Worm (Caenorhabditis elegans) whole organism, L2 larva: Measurements from ENCODE around the gene disl-2.

Experiments used
- C34F6.9 ChIP-seq: fragments of 150-350 bp; optimal IDR thresholded peaks from 2 replicates; lab custom pipeline; 2014; ENCODE audit warnings: missing biosample characterization, missing genetic modification characterization
- F13H6.1 ChIP-seq: sonication (generic microtip); optimal IDR thresholded peaks from 2 replicates; lab custom pipeline; 2016; ENCODE audit warnings: missing genetic modification characterization, missing compliant biosample characterization
- R02D3.7 ChIP-seq: fragments of 150-350 bp; optimal IDR thresholded peaks from 2 replicates; lab custom pipeline; 2014; ENCODE audit warnings: missing biosample characterization, missing genetic modification characterization
- Y55F3AM.14 ChIP-seq: fragments of 200-800 bp; sonication (Bioruptor generic); optimal IDR thresholded peaks from 2 replicates; lab custom pipeline; 2018; ENCODE audit warnings: mild to moderate bottlenecking, missing genetic modification characterization, missing compliant biosample characterization
- alr-1 ChIP-seq: fragments of 150-350 bp; optimal IDR thresholded peaks from 2 replicates; lab custom pipeline; 2014; ENCODE audit warnings: missing biosample characterization, missing genetic modification characterization
- aly-2 ChIP-seq: fragments of 150-350 bp; optimal IDR thresholded peaks from 2 replicates; lab custom pipeline; 2014; ENCODE audit warnings: missing biosample characterization, missing genetic modification characterization
- ama-1 ChIP-seq: fragments of 150-350 bp; optimal IDR thresholded peaks from 2 replicates; lab custom pipeline; 2018; ENCODE audit warnings: inconsistent platforms
- blmp-1 ChIP-seq: sonication (generic microtip); optimal IDR thresholded peaks from 2 replicates; lab custom pipeline; 2017; ENCODE audit warnings: missing genetic modification characterization, mild to moderate bottlenecking, missing compliant biosample characterization, antibody characterized with exemption, moderate library complexity; ENCODE audit not compliant: insufficient read depth
- ceh-16 ChIP-seq: fragments of 150-350 bp; optimal IDR thresholded peaks from 2 replicates; lab custom pipeline; 2014; ENCODE audit warnings: missing biosample characterization, missing genetic modification characterization
- ceh-82 ChIP-seq: fragments of 150-350 bp; optimal IDR thresholded peaks from 2 replicates; lab custom pipeline; 2014; ENCODE audit warnings: missing biosample characterization, missing genetic modification characterization
- dmd-4 ChIP-seq: sonication (generic microtip); optimal IDR thresholded peaks from 2 replicates; lab custom pipeline; 2017; ENCODE audit warnings: missing biosample characterization, missing genetic modification characterization
- egl-27 ChIP-seq: sonication (generic microtip); optimal IDR thresholded peaks from 3 replicates; lab custom pipeline; 2017; ENCODE audit warnings: missing biosample characterization, missing genetic modification reagents, missing genetic modification characterization
- elt-1 ChIP-seq: fragments of 150-350 bp; optimal IDR thresholded peaks from 2 replicates; lab custom pipeline; 2014; ENCODE audit warnings: missing biosample characterization, missing genetic modification characterization
- gmeb-1 ChIP-seq: fragments of 150-350 bp; optimal IDR thresholded peaks from 2 replicates; lab custom pipeline; 2014; ENCODE audit warnings: missing biosample characterization, missing genetic modification characterization
- lin-11 ChIP-seq: fragments of 150-350 bp; sonication (generic microtip); optimal IDR thresholded peaks from 2 replicates; lab custom pipeline; 2014; ENCODE audit warnings: missing biosample characterization, missing genetic modification characterization, inconsistent platforms, mixed read lengths
- lin-13 ChIP-seq: fragments of 150-350 bp; optimal IDR thresholded peaks from 2 replicates; lab custom pipeline; 2014; ENCODE audit warnings: missing biosample characterization, missing genetic modification reagents, missing genetic modification characterization
- lsy-2 ChIP-seq, 2 experiments: fragments of 150-350 bp in 1 of 2; sonication (generic microtip) in 1 of 2; optimal IDR thresholded peaks; 2 replicates each; lab custom pipeline; 2014 to 2017; ENCODE audit warnings: missing biosample characterization in 2 of 2, missing genetic modification characterization in 2 of 2
- mab-5 ChIP-seq: fragments of 150-350 bp; optimal IDR thresholded peaks from 2 replicates; lab custom pipeline; 2014; ENCODE audit warnings: missing biosample characterization, missing genetic modification characterization
- mbf-1 ChIP-seq: sonication (generic microtip); optimal IDR thresholded peaks from 2 replicates; lab custom pipeline; 2017; ENCODE audit warnings: missing biosample characterization, missing genetic modification characterization
- mdl-1 ChIP-seq, 2 experiments: fragments of 150-350 bp in 1 of 2; sonication (generic microtip) in 1 of 2; optimal IDR thresholded peaks; 2 replicates each; lab custom pipeline; 2017; ENCODE audit warnings: missing biosample characterization in 2 of 2, missing genetic modification characterization in 2 of 2
- nhr-10 ChIP-seq: sonication (generic microtip); optimal IDR thresholded peaks from 2 replicates; lab custom pipeline; 2017; ENCODE audit warnings: missing biosample characterization, missing genetic modification characterization
- nhr-12 ChIP-seq: fragments of 150-350 bp; optimal IDR thresholded peaks from 2 replicates; lab custom pipeline; 2014; ENCODE audit warnings: missing biosample characterization, missing genetic modification characterization
- nhr-129 ChIP-seq: fragments of 150-350 bp; optimal IDR thresholded peaks from 2 replicates; lab custom pipeline; 2014; ENCODE audit warnings: missing biosample characterization, missing genetic modification characterization
- nhr-21 ChIP-seq: fragments of 150-350 bp; optimal IDR thresholded peaks from 2 replicates; lab custom pipeline; 2014; ENCODE audit warnings: missing biosample characterization, missing genetic modification characterization
- nhr-237 ChIP-seq: fragments of 150-350 bp; optimal IDR thresholded peaks from 2 replicates; lab custom pipeline; 2014; ENCODE audit warnings: missing biosample characterization, missing genetic modification characterization
- nhr-25 ChIP-seq: fragments of 150-350 bp; sonication (generic microtip); optimal IDR thresholded peaks from 3 replicates; lab custom pipeline; 2014; ENCODE audit warnings: missing biosample characterization, missing genetic modification characterization
- nhr-6 ChIP-seq: fragments of 150-350 bp; optimal IDR thresholded peaks from 2 replicates; lab custom pipeline; 2014; ENCODE audit warnings: missing biosample characterization, missing genetic modification characterization
- nhr-77 ChIP-seq: fragments of 150-350 bp; optimal IDR thresholded peaks from 2 replicates; lab custom pipeline; 2014; ENCODE audit warnings: missing biosample characterization, missing genetic modification characterization
- peb-1 ChIP-seq: fragments of 150-350 bp; optimal IDR thresholded peaks from 2 replicates; lab custom pipeline; 2014; ENCODE audit warnings: missing biosample characterization, missing genetic modification characterization
- sem-4 ChIP-seq: fragments of 150-350 bp; optimal IDR thresholded peaks from 2 replicates; lab custom pipeline; 2014; ENCODE audit warnings: missing biosample characterization, missing genetic modification reagents, missing genetic modification characterization
- sma-3 ChIP-seq: sonication (generic microtip); optimal IDR thresholded peaks from 2 replicates; lab custom pipeline; 2016; ENCODE audit warnings: missing genetic modification reagents, missing genetic modification characterization, missing compliant biosample characterization
- sma-9 ChIP-seq, 2 experiments: fragments of 150-350 bp in 1 of 2; sonication (generic microtip) in 1 of 2; optimal IDR thresholded peaks; 2 replicates each; lab custom pipeline; 2014 to 2016; ENCODE audit warnings: missing genetic modification characterization in 2 of 2, mild to moderate bottlenecking in 1 of 2, missing biosample characterization in 1 of 2, missing compliant biosample characterization in 1 of 2, missing genetic modification reagents in 1 of 2, moderate library complexity in 1 of 2
- snpc-4 ChIP-seq: fragments of 150-350 bp; optimal IDR thresholded peaks from 2 replicates; lab custom pipeline; 2014; ENCODE audit warnings: missing biosample characterization, missing genetic modification characterization
- unc-39 ChIP-seq: fragments of 150-350 bp; optimal IDR thresholded peaks from 2 replicates; lab custom pipeline; 2014; ENCODE audit warnings: missing biosample characterization, missing genetic modification characterization
- unc-62 ChIP-seq: fragments of 150-350 bp; optimal IDR thresholded peaks from 2 replicates; lab custom pipeline; 2014; ENCODE audit warnings: missing biosample characterization, missing genetic modification reagents, missing genetic modification characterization
- zag-1 ChIP-seq: fragments of 150-350 bp; optimal IDR thresholded peaks from 2 replicates; lab custom pipeline; 2014; ENCODE audit warnings: missing biosample characterization, missing genetic modification characterization
- ztf-1 ChIP-seq: fragments of 200-800 bp; sonication (Bioruptor generic); conservative IDR thresholded peaks from 2 replicates; pipeline ENCODE4 v1.3.6; 2022; ENCODE audit warnings: missing genetic modification characterization, missing compliant biosample characterization
- ztf-4 ChIP-seq: fragments of 150-350 bp; optimal IDR thresholded peaks from 2 replicates; lab custom pipeline; 2014; ENCODE audit warnings: missing biosample characterization, missing genetic modification characterization

Gene disl-2

ce11 chrIII:5407588-5407987 lies 35.4 kb upstream of the disl-2 start, which contains the start of gene W03A5.1:
Gene W03A5.1, plus strand, starts transcription at chrIII:5407888.
- TF ChIP-seq zag-1 (tag; lab: Kevin White, UChicago), result no peak
- no peak for TF ChIP-seq blmp-1
- no peak for TF ChIP-seq ama-1 (lab: Kevin White, UChicago)
- no peak for TF ChIP-seq lin-13
- TF ChIP-seq lsy-2 (tag; optimal IDR thresholded peaks at IDR 0.05; lab: Kevin White, UChicago), result no peak
- TF ChIP-seq elt-1, result no peak
- no peak for TF ChIP-seq ceh-82 (tag; lab: Kevin White, UChicago)
- TF ChIP-seq nhr-12, result no peak
- no peak for TF ChIP-seq nhr-25 (tag; lab: Kevin White, UChicago)
- no peak for TF ChIP-seq nhr-237
- TF ChIP-seq ztf-1 (GFP tag; lab: Robert Waterston, UW), result no peak
- TF ChIP-seq mdl-1 (tag; optimal IDR thresholded peaks at IDR 0.05; lab: Kevin White, UChicago), result no peak
- no peak for TF ChIP-seq nhr-21 (tag; lab: Kevin White, UChicago)
- TF ChIP-seq aly-2 (tag; lab: Kevin White, UChicago), result no peak
- TF ChIP-seq ztf-4, result no peak
- no peak for TF ChIP-seq sma-9 (GFP tag; optimal IDR thresholded peaks at IDR 0.05; lab: Kevin White, UChicago)
- no peak for TF ChIP-seq sma-9 (tag; optimal IDR thresholded peaks at IDR 0.05; lab: Kevin White, UChicago)
- TF ChIP-seq gmeb-1 (tag; lab: Kevin White, UChicago), result no peak
- no peak for TF ChIP-seq Y55F3AM.14 (GFP tag; lab: Kevin White, UChicago)
- TF ChIP-seq nhr-77 (tag; lab: Kevin White, UChicago), result no peak
- TF ChIP-seq C34F6.9 (tag; lab: Kevin White, UChicago), result no peak

DNA sequence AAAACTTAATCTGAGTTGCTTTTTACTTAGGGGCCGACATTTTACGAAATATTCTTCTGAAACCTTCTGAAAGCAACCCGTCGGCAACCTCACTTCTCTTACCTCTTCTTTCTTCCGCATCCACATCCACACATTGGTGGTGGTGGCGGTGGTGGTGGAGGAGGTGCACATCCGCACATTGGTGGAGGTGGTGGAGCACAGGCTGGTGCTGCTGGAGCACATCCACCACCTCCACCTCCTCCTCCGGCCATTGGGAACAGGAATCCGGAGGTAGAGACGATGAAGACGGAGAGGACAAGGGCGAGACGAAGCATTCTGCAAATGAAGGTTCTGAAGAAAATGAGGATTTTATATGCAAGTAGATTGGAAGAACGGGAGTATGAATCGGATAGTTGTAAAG lies 29.3 kb upstream of the disl-2 start, which contains the start of gene grl-22:
TSS of gene grl-22 (minus strand) at position 332 of the 400 bp plus-strand sequence.
- TF ChIP-seq R02D3.7 (tag; lab: Kevin White, UChicago) (no peak), aly-2 (tag; lab: Kevin White, UChicago) (no peak), blmp-1 (no peak), unc-39 (tag; lab: Kevin White, UChicago) (no peak), mab-5 (tag; lab: Kevin White, UChicago) (no peak), F13H6.1 (tag; lab: Kevin White, UChicago) (no peak), lin-13 (no peak), snpc-4 (no peak), dmd-4 (tag; lab: Kevin White, UChicago) (no peak), gmeb-1 (tag; lab: Kevin White, UChicago) (no peak), sma-9 (GFP tag; optimal IDR thresholded peaks at IDR 0.05; lab: Kevin White, UChicago) (no peak), sma-9 (tag; optimal IDR thresholded peaks at IDR 0.05; lab: Kevin White, UChicago) (no peak), peb-1 (tag; lab: Kevin White, UChicago) (no peak), unc-62 (GFP tag; lab: Kevin White, UChicago) (no peak)

ce11 chrIII:5417921-5418320 lies 25.0 kb upstream of the disl-2 start:
- TF ChIP-seq egl-27 (tag; lab: Kevin White, UChicago) (no peak), sma-9 (GFP tag; optimal IDR thresholded peaks at IDR 0.05; lab: Kevin White, UChicago) (peak; percentile 35), sma-9 (tag; optimal IDR thresholded peaks at IDR 0.05; lab: Kevin White, UChicago) (no peak), nhr-21 (tag; lab: Kevin White, UChicago) (no peak), gmeb-1 (tag; lab: Kevin White, UChicago) (no peak), aly-2 (tag; lab: Kevin White, UChicago) (no peak), lsy-2 (tag; optimal IDR thresholded peaks at IDR 0.05; lab: Kevin White, UChicago) (peak in 1 of 2 experiments; percentile 25), nhr-6 (no peak), nhr-10 (tag; lab: Kevin White, UChicago) (no peak), elt-1 (no peak), sma-3 (no peak), ztf-1 (GFP tag; lab: Robert Waterston, UW) (no peak), lin-11 (no peak), nhr-129 (tag; lab: Kevin White, UChicago) (peak; percentile 23), peb-1 (tag; lab: Kevin White, UChicago) (no peak), alr-1 (tag; lab: Kevin White, UChicago) (no peak)

DNA sequence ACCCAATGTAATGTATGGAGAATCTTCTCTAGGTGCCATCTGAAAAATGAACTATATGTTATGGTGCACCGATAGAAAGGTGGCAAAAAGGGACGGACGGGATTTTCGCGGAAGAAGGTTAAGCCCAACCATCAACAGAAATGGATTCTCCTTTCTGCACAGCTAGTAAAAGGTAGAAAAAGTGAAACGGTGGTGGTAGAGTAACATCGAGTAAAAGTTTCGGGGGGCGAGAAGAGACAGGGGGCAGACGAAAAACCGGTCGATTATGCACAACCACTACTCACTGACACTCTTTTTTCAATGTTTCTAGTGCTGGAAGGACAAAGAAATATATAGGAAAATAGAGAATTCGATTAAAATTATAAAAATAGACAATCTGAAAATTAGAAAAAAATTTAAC lies 23.4 kb upstream of the disl-2 start:
- TF ChIP-seq nhr-77 (tag; lab: Kevin White, UChicago) (no peak), R02D3.7 (tag; lab: Kevin White, UChicago) (no peak), sem-4 (tag; lab: Kevin White, UChicago) (no peak), blmp-1 (peak; percentile 63), ceh-16 (tag; lab: Kevin White, UChicago) (no peak), mbf-1 (tag; lab: Kevin White, UChicago) (no peak), mdl-1 (tag; optimal IDR thresholded peaks at IDR 0.05; lab: Kevin White, UChicago) (no peak)
